Fruit fly (Drosophila melanogaster): ENCODE data around the gene Wdr37.

Wdr37 gene

dm6 chr3R:18398954-18399697 lies 3.4 kb downstream of the Wdr37 start, which contains the start of gene Vha100-2 (continued):
- TF ChIP-seq Myb (GFP tag; optimal IDR thresholded peaks at IDR 0.05) (peak; percentile 97), Drgx (GFP tag; IDR thresholded peaks at IDR 0.05) (peak; percentile 67), salm (tag; optimal IDR thresholded peaks at IDR 0.05) (no peak), usp (GFP tag; optimal IDR thresholded peaks at IDR 0.05) (no peak), CG9215 (GFP tag; IDR thresholded peaks at IDR 0.05) (peak; percentile 34; the same call in 1 of the 2 replicates), Hmx (GFP tag; optimal IDR thresholded peaks at IDR 0.05) (no peak), NK7.1 (GFP tag; optimal IDR thresholded peaks at IDR 0.05) (peak; percentile 15), jing (GFP tag; optimal IDR thresholded peaks at IDR 0.05) (no peak), Blimp-1 (GFP tag; optimal IDR thresholded peaks at IDR 0.05) (peak; percentile 7), CG16779 (GFP tag; IDR thresholded peaks at IDR 0.05) (peak; percentile 53; the same call in 1 of the 2 replicates), onecut (GFP tag; IDR thresholded peaks at IDR 0.05) (0 out of 2 replicates have a peak, but pooled peaks have one; percentile 28), Nf-YA (GFP tag; IDR thresholded peaks at IDR 0.05) (no peak), CG33213 (GFP tag; optimal IDR thresholded peaks at IDR 0.05) (peak; percentile 20), twi (tag; optimal IDR thresholded peaks at IDR 0.05) (no peak), Jarid2 (GFP tag; optimal IDR thresholded peaks at IDR 0.05) (peak; percentile 80), Usf (GFP tag; optimal IDR thresholded peaks at IDR 0.05) (no peak), CG32532 (GFP tag; IDR thresholded peaks at IDR 0.05) (peak; percentile 80), YL-1 (GFP tag; optimal IDR thresholded peaks at IDR 0.05) (peak; percentile 68), E2f1 (GFP tag; IDR thresholded peaks at IDR 0.05) (peak; percentile 50; the same call in 1 of the 2 replicates), lilli (GFP tag; optimal IDR thresholded peaks at IDR 0.05) (no peak), CG12299 (tag; optimal IDR thresholded peaks at IDR 0.05) (no peak), tup (GFP tag; optimal IDR thresholded peaks at IDR 0.05) (no peak), nom (GFP tag; optimal IDR thresholded peaks at IDR 0.05) (peak; percentile 29), trh (GFP tag; optimal IDR thresholded peaks at IDR 0.05) (no peak), Optix (GFP tag; IDR thresholded peaks at IDR 0.05) (0 out of 3 replicates have a peak, but pooled peaks have one; percentile 5), z (GFP tag; IDR thresholded peaks at IDR 0.05) (peak; percentile 57; the same call in 2 of the 3 replicates), Hr39 (optimal IDR thresholded peaks at IDR 0.05) (no peak), Dref (GFP tag; IDR thresholded peaks at IDR 0.05) (peak; percentile 45), nerfin-2 (GFP tag; IDR thresholded peaks at IDR 0.05; ENCODE audit: partially characterized antibody) (no peak), CG10565 (GFP tag; optimal IDR thresholded peaks at IDR 0.05) (no peak), CG2120 (GFP tag; optimal IDR thresholded peaks at IDR 0.05) (peak; percentile 49), Abd-B (GFP tag; optimal IDR thresholded peaks at IDR 0.05) (peak; percentile 16), vnd (GFP tag; IDR thresholded peaks at IDR 0.05; ENCODE audit: partially characterized antibody) (no peak), CG4360 (GFP tag; IDR thresholded peaks at IDR 0.05) (peak; percentile 13; the same call in 1 of the 2 replicates), pum (GFP tag; optimal IDR thresholded peaks at IDR 0.05) (no peak), cas (GFP tag; IDR thresholded peaks at IDR 0.05) (0 out of 2 replicates have a peak, but pooled peaks have one; percentile 33), CG18619 (GFP tag; optimal IDR thresholded peaks at IDR 0.05) (no peak), CG11398 (GFP tag; optimal IDR thresholded peaks at IDR 0.05) (no peak), CG33557 (GFP tag; optimal IDR thresholded peaks at IDR 0.05) (no peak), CG7372 (GFP tag; IDR thresholded peaks at IDR 0.05) (no peak), CG2116 (GFP tag; optimal IDR thresholded peaks at IDR 0.05) (peak; percentile 20), CG34422 (GFP tag; IDR thresholded peaks at IDR 0.05) (peak; percentile 42; the same call in 2 of the 3 replicates), CG4730 (GFP tag; IDR thresholded peaks at IDR 0.05) (no peak), CG12236 (GFP tag; optimal IDR thresholded peaks at IDR 0.05) (no peak), fd64A (GFP tag; optimal IDR thresholded peaks at IDR 0.05) (no peak), CG1603 (tag; optimal IDR thresholded peaks at IDR 0.05) (peak; percentile 67), gem (tag; optimal IDR thresholded peaks at IDR 0.05) (no peak), Eip74EF (GFP tag; optimal IDR thresholded peaks at IDR 0.05) (no peak), pan (optimal IDR thresholded peaks at IDR 0.05) (no peak), pan (GFP tag; optimal IDR thresholded peaks at IDR 0.05 in 1 of 2, IDR thresholded peaks at IDR 0.05 in 1 of 2) (peak in 1 of 2 experiments; percentile 47)
